Worm (Caenorhabditis elegans): ENCODE results near the gene T26C11.4.

Gene T26C11.4

DNA sequence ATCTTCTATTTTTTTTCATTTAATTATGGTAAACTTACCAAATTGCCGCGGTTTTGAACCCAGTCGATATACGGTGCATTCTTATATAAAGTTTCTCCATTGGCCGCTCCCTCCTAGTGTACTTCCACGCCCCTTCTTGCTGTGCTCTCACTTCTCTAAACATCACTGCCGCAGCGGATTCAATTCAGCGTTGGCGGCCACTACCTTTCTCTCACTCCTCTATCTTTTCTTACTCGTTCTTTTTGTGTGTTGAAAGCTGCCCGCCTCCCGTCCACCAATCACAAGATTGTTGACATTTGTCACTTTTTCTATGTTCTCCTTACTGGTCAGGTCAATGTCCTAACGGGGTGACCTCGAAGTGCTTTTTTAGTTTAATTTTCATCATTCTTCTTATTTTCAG is 25.6 kb upstream of the T26C11.4 start (continued):
- TF ChIP-seq rnt-1 (tag; optimal IDR thresholded peaks at IDR 0.05) (peak; percentile 11), lin-35 (GFP tag; optimal IDR thresholded peaks at IDR 0.05) (no peak), fkh-10 (GFP tag; optimal IDR thresholded peaks at IDR 0.05) (no peak), egl-27 (tag; optimal IDR thresholded peaks at IDR 0.05) (no peak), nhr-77 (tag; optimal IDR thresholded peaks at IDR 0.05) (no peak), mef-2 (tag; optimal IDR thresholded peaks at IDR 0.05) (no peak), ztf-4 (tag; optimal IDR thresholded peaks at IDR 0.05) (no peak), Y116A8C.19 (tag; optimal IDR thresholded peaks at IDR 0.05; ENCODE audit: borderline replicate concordance) (no peak), lin-14 (GFP tag; optimal IDR thresholded peaks at IDR 0.05) (peak; percentile 30), lin-39 (tag; optimal IDR thresholded peaks at IDR 0.05) (no peak), hlh-4 (tag; optimal IDR thresholded peaks at IDR 0.05) (no peak), C34B4.2 (tag; optimal IDR thresholded peaks at IDR 0.05) (no peak)

DNA sequence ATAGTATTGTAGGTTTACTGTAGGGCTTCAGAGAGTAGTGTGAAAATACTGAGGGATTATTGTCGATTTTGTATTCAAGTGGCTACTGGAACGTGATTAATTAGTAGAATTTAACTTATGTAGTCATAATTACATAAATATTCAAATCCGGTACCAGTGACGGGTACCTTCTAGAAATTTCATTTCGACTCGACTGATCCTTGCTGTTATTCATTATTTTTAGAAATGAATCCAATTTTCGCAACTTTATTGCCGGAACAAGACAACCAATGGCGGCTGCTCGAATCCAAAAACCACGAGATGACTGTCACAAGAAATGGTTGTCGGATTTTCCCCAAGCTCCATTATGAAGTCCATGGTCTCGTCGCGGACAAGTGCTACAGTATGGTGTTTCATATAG is 19.6 kb upstream of the T26C11.4 start, which contains the start of gene tbx-41:
tbx-41 (plus strand) TSS at position 301 of the 400 bp plus-strand sequence.
- no peak for TF ChIP-seq sptf-1 (tag; optimal IDR thresholded peaks at IDR 0.05)
- TF ChIP-seq pag-3 (tag; optimal IDR thresholded peaks at IDR 0.05; ENCODE audit: borderline replicate concordance, insufficient read depth): no peak
- TF ChIP-seq ztf-11 (tag; optimal IDR thresholded peaks at IDR 0.05): no peak
- no peak for TF ChIP-seq mdl-1 (tag; optimal IDR thresholded peaks at IDR 0.05)
- no peak for TF ChIP-seq isw-1 (GFP tag; IDR thresholded peaks at IDR 0.05)
- no peak for TF ChIP-seq unc-98 (GFP tag; IDR thresholded peaks at IDR 0.05)
- TF ChIP-seq ceh-88 (GFP tag; IDR thresholded peaks at IDR 0.05): no peak
- no peak for TF ChIP-seq efl-3 (GFP tag; optimal IDR thresholded peaks at IDR 0.05)
- no peak for TF ChIP-seq C04F5.9 (tag; optimal IDR thresholded peaks at IDR 0.05)

DNA sequence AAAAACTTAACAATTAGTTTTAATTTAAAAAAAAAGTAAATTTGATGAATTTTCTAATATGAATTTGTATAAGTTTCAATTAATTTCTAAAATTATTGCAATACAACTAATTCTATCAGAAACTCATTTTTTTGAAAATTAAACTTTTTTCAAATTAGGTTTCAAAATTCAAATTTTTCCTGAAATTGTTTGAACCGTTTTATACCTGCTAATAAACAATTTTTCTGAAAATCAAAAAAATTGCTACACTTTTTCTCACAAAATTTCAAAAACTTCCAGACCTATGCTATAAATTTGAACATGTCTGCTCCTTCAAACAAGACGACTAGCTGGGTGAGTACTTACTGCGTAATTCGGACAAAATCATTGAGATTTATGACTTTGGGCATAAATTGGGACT is 15.1 kb upstream of the T26C11.4 start, which contains the start of gene T26C11.8:
T26C11.8 (plus strand) TSS at position 301 of the 400 bp plus-strand sequence.
- no peak for TF ChIP-seq sptf-1 (tag; optimal IDR thresholded peaks at IDR 0.05)
- TF ChIP-seq efl-3 (GFP tag; optimal IDR thresholded peaks at IDR 0.05): no peak
- no peak for TF ChIP-seq nhr-11 (tag; optimal IDR thresholded peaks at IDR 0.05)
- no peak for TF ChIP-seq nhr-19 (GFP tag; conservative IDR thresholded peaks at IDR 0.05)
- TF ChIP-seq ces-1 (GFP tag; optimal IDR thresholded peaks at IDR 0.05): no peak
- no peak for TF ChIP-seq lir-3 (tag; optimal IDR thresholded peaks at IDR 0.05; ENCODE audit: poor library complexity)
- TF ChIP-seq fkh-4 (tag; optimal IDR thresholded peaks at IDR 0.05; ENCODE audit: borderline replicate concordance): no peak
- no peak for TF ChIP-seq fkh-8 (tag; optimal IDR thresholded peaks at IDR 0.05)
- no peak for TF ChIP-seq nhr-71 (tag; optimal IDR thresholded peaks at IDR 0.05)
- no peak for TF ChIP-seq tlp-1 (tag; optimal IDR thresholded peaks at IDR 0.05)
- no peak for TF ChIP-seq sup-37 (GFP tag; optimal IDR thresholded peaks at IDR 0.05)
- no peak for TF ChIP-seq swsn-7 (tag; optimal IDR thresholded peaks at IDR 0.05)
- TF ChIP-seq hpl-2 (GFP tag; optimal IDR thresholded peaks at IDR 0.05): no peak
- TF ChIP-seq unc-30 (tag; optimal IDR thresholded peaks at IDR 0.05): no peak
- TF ChIP-seq mdl-1 (tag; optimal IDR thresholded peaks at IDR 0.05): no peak
- TF ChIP-seq efl-1 (optimal IDR thresholded peaks at IDR 0.05): no peak
- no peak for TF ChIP-seq efl-1 (GFP tag; optimal IDR thresholded peaks at IDR 0.05 in 1 of 2)
- no peak for TF ChIP-seq Y116A8C.19 (tag; optimal IDR thresholded peaks at IDR 0.05; ENCODE audit: borderline replicate concordance)

DNA sequence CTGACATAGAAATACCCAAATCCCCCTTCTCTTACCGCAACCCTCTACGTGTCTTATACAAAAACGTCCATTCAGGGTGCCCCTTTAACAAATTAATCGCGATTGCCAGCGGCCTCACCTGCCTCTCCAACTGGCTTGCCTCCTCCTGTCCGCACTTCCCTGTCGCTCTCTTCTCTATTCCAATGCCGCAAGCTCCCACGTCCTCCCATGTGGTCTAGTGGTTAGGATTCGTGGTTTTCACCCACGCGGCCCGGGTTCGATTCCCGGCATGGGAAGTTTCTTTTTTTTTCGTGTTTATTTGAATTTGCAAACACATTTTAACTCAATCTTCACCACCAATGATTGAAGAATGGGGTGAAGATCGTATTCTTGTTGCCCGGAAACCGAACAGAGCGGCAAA is 13.3 kb upstream of the T26C11.4 start:
- TF ChIP-seq pqm-1 (tag; optimal IDR thresholded peaks at IDR 0.05): no peak
- TF ChIP-seq skn-1 (tag; optimal IDR thresholded peaks at IDR 0.05): peak; percentile 79
- TF ChIP-seq Y116A8C.19 (tag; optimal IDR thresholded peaks at IDR 0.05; ENCODE audit: borderline replicate concordance): no peak
- TF ChIP-seq egl-27 (tag; optimal IDR thresholded peaks at IDR 0.05): no peak
- no peak for TF ChIP-seq tlp-1 (tag; optimal IDR thresholded peaks at IDR 0.05)
- TF ChIP-seq isw-1 (GFP tag; IDR thresholded peaks at IDR 0.05): peak; percentile 10; the same call in 1 of the 2 replicates
- peak; percentile 5 for TF ChIP-seq fos-1 (tag; optimal IDR thresholded peaks at IDR 0.05)
- TF ChIP-seq fkh-8 (tag; optimal IDR thresholded peaks at IDR 0.05): peak; percentile 9
- TF ChIP-seq lin-14 (GFP tag; optimal IDR thresholded peaks at IDR 0.05): peak; percentile 36
- TF ChIP-seq hlh-4 (tag; optimal IDR thresholded peaks at IDR 0.05): no peak
- TF ChIP-seq sptf-1 (tag; optimal IDR thresholded peaks at IDR 0.05): no peak
- TF ChIP-seq pax-3 (tag; optimal IDR thresholded peaks at IDR 0.05): peak; percentile 33
- no peak for TF ChIP-seq lin-39 (tag; optimal IDR thresholded peaks at IDR 0.05)
- TF ChIP-seq snu-23 (GFP tag; optimal IDR thresholded peaks at IDR 0.05): peak; percentile 84
- TF ChIP-seq efl-3 (GFP tag; optimal IDR thresholded peaks at IDR 0.05): no peak
- no peak for TF ChIP-seq hlh-17 (GFP tag; optimal IDR thresholded peaks at IDR 0.05; ENCODE audit: borderline replicate concordance)
- TF ChIP-seq nhr-11 (tag; optimal IDR thresholded peaks at IDR 0.05): no peak
- TF ChIP-seq aly-2 (tag; optimal IDR thresholded peaks at IDR 0.05): no peak
- no peak for TF ChIP-seq snpc-4 (tag; optimal IDR thresholded peaks at IDR 0.05)
- peak; percentile 24 for TF ChIP-seq C16A3.4 (tag; optimal IDR thresholded peaks at IDR 0.05)
- TF ChIP-seq elt-2 (tag; optimal IDR thresholded peaks at IDR 0.05): peak; percentile 15
- TF ChIP-seq lir-3 (tag; optimal IDR thresholded peaks at IDR 0.05; ENCODE audit: poor library complexity): peak; percentile 15
- TF ChIP-seq unc-86 (tag; optimal IDR thresholded peaks at IDR 0.05): peak; percentile 20
